Worm (Caenorhabditis elegans) whole organism, L3 larva: ENCODE results near the gene usip-1.

Experiments used
- aly-2 ChIP-seq: fragments of 150-350 bp; optimal IDR thresholded peaks from 2 replicates; lab custom pipeline; 2014; ENCODE audit warnings: missing biosample characterization, missing genetic modification characterization
- egl-5 ChIP-seq: fragments of 150-350 bp; optimal IDR thresholded peaks from 2 replicates; lab custom pipeline; 2017; ENCODE audit warnings: missing biosample characterization, missing genetic modification reagents, missing genetic modification characterization, inconsistent platforms
- elt-1 ChIP-seq: fragments of 150-350 bp; optimal IDR thresholded peaks from 2 replicates; lab custom pipeline; 2014; ENCODE audit warnings: missing biosample characterization, missing genetic modification characterization
- elt-3 ChIP-seq, 3 experiments: fragments of 150-350 bp in 1 of 3; sonication (generic microtip) in 2 of 3; optimal IDR thresholded peaks; 2 replicates in 2 of 3; 4 replicates in 1 of 3; lab custom pipeline; 2014 to 2017; ENCODE audit warnings: missing biosample characterization in 3 of 3, missing genetic modification characterization in 3 of 3
- lin-15B ChIP-seq: fragments of 150-350 bp; optimal IDR thresholded peaks from 2 replicates; lab custom pipeline; 2014; ENCODE audit warnings: missing biosample characterization, missing genetic modification characterization
- lin-39 ChIP-seq: fragments of 150-350 bp; optimal IDR thresholded peaks from 2 replicates; lab custom pipeline; 2018; ENCODE audit warnings: missing biosample characterization, missing genetic modification reagents, missing genetic modification characterization
- mml-1 ChIP-seq: fragments of 150-350 bp; sonication (generic microtip); optimal IDR thresholded peaks from 3 replicates; lab custom pipeline; 2014; ENCODE audit warnings: missing biosample characterization, missing genetic modification characterization
- nhr-76 ChIP-seq: fragments of 150-350 bp; sonication (generic microtip); optimal IDR thresholded peaks from 5 replicates; lab custom pipeline; 2014; ENCODE audit warnings: missing biosample characterization, missing genetic modification characterization
- pha-4 ChIP-seq: fragments of 150-350 bp; optimal IDR thresholded peaks from 2 replicates; lab custom pipeline; 2014; ENCODE audit warnings: missing biosample characterization, missing genetic modification reagents, missing genetic modification characterization
- skn-1 ChIP-seq: fragments of 150-350 bp; optimal IDR thresholded peaks from 2 replicates; lab custom pipeline; 2014; ENCODE audit warnings: missing biosample characterization, missing genetic modification characterization
- zag-1 ChIP-seq: fragments of 150-350 bp; optimal IDR thresholded peaks from 2 replicates; lab custom pipeline; 2014; ENCODE audit warnings: missing biosample characterization, missing genetic modification characterization
- ztf-4 ChIP-seq: fragments of 150-350 bp; optimal IDR thresholded peaks from 2 replicates; lab custom pipeline; 2014; ENCODE audit warnings: missing biosample characterization, missing genetic modification characterization

DNA sequence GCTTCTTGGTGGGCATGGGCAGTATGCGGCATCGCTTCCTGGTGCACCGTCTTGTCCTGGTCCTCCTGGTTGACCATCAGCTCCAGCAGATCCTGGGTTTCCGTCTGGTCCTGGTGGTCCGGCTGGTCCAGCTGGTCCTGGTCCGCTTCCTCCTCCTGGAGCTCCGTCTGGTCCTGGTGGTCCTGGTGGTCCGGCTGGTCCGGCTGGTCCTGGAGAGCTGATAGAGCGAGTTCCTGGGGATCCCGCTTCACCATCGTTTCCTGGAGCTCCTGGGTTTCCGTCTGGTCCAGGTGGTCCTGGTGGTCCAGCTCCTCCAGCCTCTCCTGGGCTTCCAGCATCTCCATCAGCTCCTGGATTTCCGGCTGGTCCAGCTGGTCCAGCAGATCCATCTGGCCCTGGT lies 17.0 kb downstream of the usip-1 start:
- TF ChIP-seq lin-15B (no peak), lin-39 (tag; lab: Kevin White, UChicago) (no peak), ztf-4 (tag; lab: Kevin White, UChicago) (no peak), elt-1 (tag; lab: Kevin White, UChicago) (no peak), skn-1 (tag; lab: Kevin White, UChicago) (no peak), egl-5 (tag; lab: Kevin White, UChicago) (no peak), mml-1 (tag; lab: Kevin White, UChicago) (no peak), pha-4 (tag; lab: Kevin White, UChicago) (no peak), zag-1 (tag; lab: Kevin White, UChicago) (no peak), nhr-76 (tag; lab: Kevin White, UChicago) (no peak), aly-2 (no peak), elt-3 (tag; optimal IDR thresholded peaks at IDR 0.05; lab: Kevin White, UChicago) (no peak)
